Worm (Caenorhabditis elegans) whole organism, L4 larva: ENCODE data around the gene rpl-33.

Source experiments
- F10B5.3 ChIP-seq: sonication (generic microtip); optimal IDR thresholded peaks from 2 replicates; lab custom pipeline; 2016; ENCODE audit warnings: mild to moderate bottlenecking, missing genetic modification characterization, missing compliant biosample characterization
- F26F4.8 ChIP-seq: fragments of 200-800 bp; sonication (Bioruptor generic); conservative IDR thresholded peaks from 2 replicates; pipeline ENCODE4 v1.3.6; 2022; ENCODE audit warnings: missing genetic modification characterization, missing compliant biosample characterization
- R02D3.7 ChIP-seq: fragments of 150-350 bp; sonication (generic microtip); optimal IDR thresholded peaks from 3 replicates; lab custom pipeline; 2014; ENCODE audit warnings: missing biosample characterization, missing genetic modification characterization
- Y48G9A.11 ChIP-seq: fragments of 200-800 bp; sonication (Bioruptor generic); IDR thresholded peaks from 2 replicates; pipeline ENCODE4 v1.3.6; 2022; ENCODE audit warnings: missing genetic modification reagents, missing genetic modification characterization, missing compliant biosample characterization
- Y75B8A.6 ChIP-seq: fragments of 200-800 bp; sonication (Bioruptor generic); IDR thresholded peaks from 2 replicates; pipeline ENCODE4 v1.3.6; 2022; ENCODE audit warnings: missing genetic modification reagents, missing genetic modification characterization, missing compliant biosample characterization
- ceh-28 ChIP-seq: fragments of 150-350 bp; optimal IDR thresholded peaks from 2 replicates; lab custom pipeline; 2014; ENCODE audit warnings: missing biosample characterization, missing genetic modification reagents, missing genetic modification characterization
- ceh-82 ChIP-seq: sonication (generic microtip); optimal IDR thresholded peaks from 2 replicates; lab custom pipeline; 2017; ENCODE audit warnings: missing biosample characterization, missing genetic modification characterization
- ctbp-1 ChIP-seq: fragments of 200-800 bp; sonication (Bioruptor generic); IDR thresholded peaks from 2 replicates; pipeline ENCODE4 v1.3.6; 2022; ENCODE audit warnings: missing genetic modification reagents, missing genetic modification characterization, missing compliant biosample characterization
- daf-16 ChIP-seq, 3 experiments: sonication (generic microtip); optimal IDR thresholded peaks; 2 replicates each; lab custom pipeline; 2016 to 2017; ENCODE audit warnings: missing genetic modification characterization in 3 of 3, missing genetic modification reagents in 3 of 3, mild to moderate bottlenecking in 2 of 3, missing compliant biosample characterization in 2 of 3, missing biosample characterization in 1 of 3, moderate library complexity in 1 of 3
- daf-19 ChIP-seq: fragments of 200-800 bp; sonication (Bioruptor generic); conservative IDR thresholded peaks from 2 replicates; pipeline ENCODE4 v1.3.6; 2022; ENCODE audit warnings: missing genetic modification characterization, missing compliant biosample characterization
- dmd-8 ChIP-seq: fragments of 200-800 bp; sonication (Bioruptor generic); IDR thresholded peaks from 2 replicates; pipeline ENCODE4 v1.3.6; 2022; ENCODE audit warnings: missing genetic modification characterization, missing compliant biosample characterization
- duxl-1 ChIP-seq: sonication (generic microtip); optimal IDR thresholded peaks from 2 replicates; lab custom pipeline; 2016; ENCODE audit warnings: mild to moderate bottlenecking, missing genetic modification characterization, moderate library complexity, missing compliant biosample characterization; ENCODE audit not compliant: poor library complexity
- dve-1 ChIP-seq: sonication (generic microtip); optimal IDR thresholded peaks from 2 replicates; lab custom pipeline; 2017; ENCODE audit warnings: antibody characterized with exemption, mild to moderate bottlenecking, missing genetic modification characterization, missing compliant biosample characterization; ENCODE audit not compliant: insufficient read depth
- egl-43 ChIP-seq: fragments of 200-800 bp; sonication (Bioruptor generic); IDR thresholded peaks from 2 replicates; pipeline ENCODE4 v1.3.6; 2022; ENCODE audit warnings: missing genetic modification reagents, missing genetic modification characterization, missing compliant biosample characterization
- fkh-10 ChIP-seq: fragments of 150-350 bp; optimal IDR thresholded peaks from 2 replicates; lab custom pipeline; 2014; ENCODE audit warnings: missing biosample characterization, missing genetic modification reagents, missing genetic modification characterization
- hif-1 ChIP-seq, 2 experiments: sonication (generic microtip); optimal IDR thresholded peaks; 2 replicates each; lab custom pipeline; 2016 to 2017; ENCODE audit warnings: missing compliant biosample characterization in 2 of 2, missing genetic modification characterization in 2 of 2, missing genetic modification reagents in 2 of 2, missing genotype in 2 of 2, mild to moderate bottlenecking in 1 of 2
- hlh-30 ChIP-seq: sonication (generic microtip); optimal IDR thresholded peaks from 2 replicates; lab custom pipeline; 2017; ENCODE audit warnings: antibody characterized with exemption, mild to moderate bottlenecking, missing genetic modification characterization, missing compliant biosample characterization; ENCODE audit not compliant: insufficient read depth
- jun-1 ChIP-seq: fragments of 150-350 bp; optimal IDR thresholded peaks from 2 replicates; lab custom pipeline; 2014; ENCODE audit warnings: missing biosample characterization, missing genetic modification reagents, missing genetic modification characterization
- lin-1 ChIP-seq: fragments of 200-800 bp; sonication (Bioruptor generic); IDR thresholded peaks from 2 replicates; pipeline ENCODE4 v1.3.6; 2022; ENCODE audit warnings: missing genetic modification reagents, missing genetic modification characterization, missing compliant biosample characterization
- lin-13 ChIP-seq: fragments of 150-350 bp; optimal IDR thresholded peaks from 2 replicates; lab custom pipeline; 2014; ENCODE audit warnings: missing biosample characterization, missing genetic modification reagents, missing genetic modification characterization
- lin-15B ChIP-seq: fragments of 150-350 bp; sonication (generic microtip); optimal IDR thresholded peaks from 3 replicates; lab custom pipeline; 2014; ENCODE audit warnings: missing biosample characterization, missing genetic modification characterization
- lir-3 ChIP-seq: sonication (generic microtip); optimal IDR thresholded peaks from 2 replicates; lab custom pipeline; 2016; ENCODE audit warnings: mild to moderate bottlenecking, missing genetic modification characterization, missing compliant biosample characterization
- madf-9 ChIP-seq: fragments of 200-800 bp; sonication (Bioruptor generic); conservative IDR thresholded peaks from 2 replicates; pipeline ENCODE4 v1.3.6; 2022; ENCODE audit warnings: missing genetic modification reagents, missing genetic modification characterization, missing compliant biosample characterization
- mes-2 ChIP-seq: sonication (generic microtip); optimal IDR thresholded peaks from 2 replicates; lab custom pipeline; 2016; ENCODE audit warnings: missing genotype, mild to moderate bottlenecking, missing genetic modification characterization, missing compliant biosample characterization; ENCODE audit not compliant: poor library complexity, severe bottlenecking
- mxl-2 ChIP-seq: fragments of 200-800 bp; sonication (Bioruptor generic); conservative IDR thresholded peaks from 2 replicates; pipeline ENCODE4 v1.3.6; 2022; ENCODE audit warnings: missing genetic modification reagents, missing genetic modification characterization, missing compliant biosample characterization
- mxl-3 ChIP-seq: fragments of 200-800 bp; sonication (Bioruptor generic); optimal IDR thresholded peaks from 2 replicates; lab custom pipeline; 2018; ENCODE audit warnings: mild to moderate bottlenecking, missing genetic modification characterization, missing compliant biosample characterization
- nhr-111 ChIP-seq: fragments of 200-800 bp; sonication (Bioruptor generic); optimal IDR thresholded peaks from 2 replicates; lab custom pipeline; 2018; ENCODE audit warnings: mild to moderate bottlenecking, missing genetic modification characterization, missing compliant biosample characterization
- nhr-237 ChIP-seq: sonication (generic microtip); optimal IDR thresholded peaks from 2 replicates; lab custom pipeline; 2017; ENCODE audit warnings: missing biosample characterization, missing genetic modification characterization
- nhr-25 ChIP-seq: sonication (generic microtip); optimal IDR thresholded peaks from 2 replicates; lab custom pipeline; 2017; ENCODE audit warnings: missing genetic modification characterization, mild to moderate bottlenecking, missing compliant biosample characterization, antibody characterized with exemption, moderate library complexity, borderline replicate concordance; ENCODE audit not compliant: insufficient read depth
- nhr-42 ChIP-seq: fragments of 200-800 bp; sonication (Bioruptor generic); IDR thresholded peaks from 2 replicates; pipeline ENCODE4 v1.3.6; 2022; ENCODE audit warnings: missing genetic modification characterization, missing compliant biosample characterization
- nhr-77 ChIP-seq: fragments of 150-350 bp; optimal IDR thresholded peaks from 2 replicates; lab custom pipeline; 2014; ENCODE audit warnings: missing biosample characterization, missing genetic modification characterization
- pha-4 ChIP-seq, 2 experiments: fragments of 150-350 bp in 1 of 2; fragments of 200-800 bp in 1 of 2; sonication (Bioruptor generic) in 1 of 2; IDR thresholded peaks in 1 of 2; optimal IDR thresholded peaks in 1 of 2; 2 replicates each; pipeline versions ENCODE4 v1.3.6 to Lab custom; 2014 to 2022; ENCODE audit warnings: missing genetic modification characterization in 2 of 2, missing genetic modification reagents in 2 of 2, missing biosample characterization in 1 of 2, missing compliant biosample characterization in 1 of 2
- pqm-1 ChIP-seq: sonication (generic microtip); optimal IDR thresholded peaks from 2 replicates; lab custom pipeline; 2017; ENCODE audit warnings: missing biosample characterization, missing genetic modification characterization
- saeg-2 ChIP-seq: fragments of 200-800 bp; sonication (Bioruptor generic); IDR thresholded peaks from 2 replicates; pipeline ENCODE4 v1.3.6; 2022; ENCODE audit warnings: missing genetic modification reagents, missing genetic modification characterization, missing compliant biosample characterization
- sdz-12 ChIP-seq: fragments of 200-800 bp; sonication (Bioruptor generic); optimal IDR thresholded peaks from 2 replicates; lab custom pipeline; 2018; ENCODE audit warnings: mild to moderate bottlenecking, missing genetic modification characterization, missing compliant biosample characterization
- skn-1 ChIP-seq: fragments of 150-350 bp; optimal IDR thresholded peaks from 2 replicates; lab custom pipeline; 2014; ENCODE audit warnings: missing biosample characterization, missing genetic modification characterization
- snpc-4 ChIP-seq: fragments of 150-350 bp; optimal IDR thresholded peaks from 2 replicates; lab custom pipeline; 2014; ENCODE audit warnings: missing biosample characterization, missing genetic modification characterization
- vab-7 ChIP-seq: fragments of 200-800 bp; sonication (Bioruptor generic); IDR thresholded peaks from 2 replicates; pipeline ENCODE4 v1.3.6; 2022; ENCODE audit warnings: missing genetic modification reagents, missing genetic modification characterization, missing compliant biosample characterization
- zfp-3 ChIP-seq: fragments of 200-800 bp; sonication (Bioruptor generic); conservative IDR thresholded peaks from 2 replicates; pipeline ENCODE4 v1.3.6; 2022; ENCODE audit warnings: missing genetic modification reagents, missing genetic modification characterization, missing compliant biosample characterization
- ztf-7 ChIP-seq: fragments of 150-350 bp; optimal IDR thresholded peaks from 2 replicates; lab custom pipeline; 2014; ENCODE audit warnings: missing biosample characterization, missing genetic modification characterization

The rpl-33 gene

DNA sequence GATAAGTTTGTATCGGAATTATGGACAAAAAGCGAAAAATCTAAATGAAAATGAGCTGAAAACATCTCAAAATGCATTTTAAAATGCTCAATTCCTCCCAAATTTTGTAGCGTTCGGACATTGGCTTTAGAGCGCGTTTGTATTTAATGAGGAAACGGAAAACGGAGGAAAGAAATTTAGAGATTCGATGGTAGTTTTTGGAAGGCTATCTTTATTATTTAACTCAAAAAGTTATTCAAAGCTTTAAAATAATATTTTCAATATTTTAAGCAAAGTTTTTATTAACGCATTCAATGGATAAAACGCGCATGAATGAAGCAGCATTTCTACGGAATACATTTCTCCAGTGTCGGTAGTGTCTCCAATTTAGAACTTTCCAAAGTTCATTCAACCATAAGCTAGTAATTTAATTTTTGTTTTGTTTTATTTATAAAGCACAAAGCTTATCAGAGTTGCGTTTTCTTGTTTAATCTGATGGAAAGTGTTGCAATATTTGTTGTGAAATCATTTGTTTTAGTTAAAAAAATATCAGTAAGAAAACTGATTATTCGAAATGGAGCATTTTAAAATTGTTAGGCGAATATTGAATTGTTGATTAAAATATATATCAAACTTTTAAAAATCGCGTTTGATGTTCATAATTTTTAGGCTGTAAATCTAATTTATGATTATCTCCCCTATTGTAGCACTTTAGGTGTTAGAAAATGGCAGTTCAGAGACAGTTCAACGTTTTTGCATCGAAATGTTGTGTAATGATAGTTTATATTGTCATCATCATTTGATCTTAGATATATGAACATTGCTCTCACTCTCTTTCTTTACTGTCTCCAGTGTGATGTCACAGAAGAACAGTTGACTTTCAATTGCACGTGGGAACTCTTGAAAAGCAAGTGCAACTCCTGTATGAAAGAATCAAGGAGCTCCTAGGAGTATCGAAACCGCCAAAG is 32.5 kb upstream of the rpl-33 start (continued):
- no peak for TF ChIP-seq nhr-25 (tag; lab: Kevin White, UChicago)
- TF ChIP-seq nhr-77 (tag; lab: Kevin White, UChicago) = peak; percentile 38
- no peak for TF ChIP-seq ceh-28 (tag; lab: Kevin White, UChicago)
- TF ChIP-seq dve-1 = peak; percentile 80
- TF ChIP-seq Y75B8A.6 = no peak
- no peak for TF ChIP-seq Y48G9A.11
- no peak for TF ChIP-seq duxl-1 (tag; lab: Kevin White, UChicago)
- TF ChIP-seq daf-16 (GFP tag; optimal IDR thresholded peaks at IDR 0.05; lab: Kevin White, UChicago) = no peak
- TF ChIP-seq daf-16 (tag; optimal IDR thresholded peaks at IDR 0.05; lab: Kevin White, UChicago) = peak; percentile 59
- TF ChIP-seq skn-1 (tag; lab: Kevin White, UChicago) = no peak
- no peak for TF ChIP-seq zfp-3
- no peak for TF ChIP-seq F26F4.8 (GFP tag; lab: Robert Waterston, UW)
- TF ChIP-seq pqm-1 (tag; lab: Kevin White, UChicago) = no peak
- peak; percentile 73 for TF ChIP-seq hlh-30
- peak; percentile 32; the same call in 1 of the 2 replicates for TF ChIP-seq vab-7 (GFP tag; lab: Robert Waterston, UW)
- no peak for TF ChIP-seq lir-3
- peak; percentile 21 for TF ChIP-seq lin-13 (GFP tag; lab: Kevin White, UChicago)
- TF ChIP-seq mes-2 (tag; lab: Kevin White, UChicago) = peak; percentile 77
- peak; percentile 43 for TF ChIP-seq mxl-3 (GFP tag; lab: Kevin White, UChicago)
- TF ChIP-seq dmd-8 (GFP tag; lab: Robert Waterston, UW) = no peak
- TF ChIP-seq egl-43 (GFP tag; lab: Robert Waterston, UW) = no peak
- TF ChIP-seq F10B5.3 (tag; lab: Kevin White, UChicago) = no peak
- TF ChIP-seq mxl-2 (GFP tag; lab: Robert Waterston, UW) = no peak
- TF ChIP-seq, all 104 proteins: peak for 31

DNA sequence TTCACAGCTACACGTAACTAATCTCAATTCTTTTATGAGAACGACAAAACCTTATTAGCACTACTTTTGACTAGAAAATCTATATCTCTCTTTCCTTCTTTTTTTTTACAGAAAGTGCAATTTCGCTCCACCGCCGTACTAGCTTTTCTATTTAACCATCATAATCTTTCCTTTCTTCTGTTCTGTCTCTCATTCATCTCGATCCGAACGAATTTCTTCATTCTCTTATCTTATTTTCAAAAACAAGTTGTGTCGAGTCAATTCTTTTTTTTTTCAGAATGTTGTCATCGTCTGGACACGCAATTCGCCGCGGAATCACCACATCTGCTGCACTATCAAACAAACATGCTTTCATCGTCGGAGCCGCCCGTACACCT is 31.8 kb upstream of the rpl-33 start, which contains the start of gene kat-1:
TSS of gene kat-1 (plus strand) at position 278 of the 377 bp plus-strand sequence.
- TF ChIP-seq lir-3 (no peak), vab-7 (GFP tag; lab: Robert Waterston, UW) (no peak), nhr-111 (GFP tag; lab: Kevin White, UChicago) (no peak), nhr-237 (tag; lab: Kevin White, UChicago) (no peak), dmd-8 (GFP tag; lab: Robert Waterston, UW) (no peak), sdz-12 (GFP tag; lab: Kevin White, UChicago) (no peak), ztf-7 (tag; lab: Kevin White, UChicago) (no peak), fkh-10 (GFP tag; lab: Kevin White, UChicago) (no peak), jun-1 (tag; lab: Kevin White, UChicago) (no peak), nhr-42 (no peak), mes-2 (tag; lab: Kevin White, UChicago) (no peak), skn-1 (tag; lab: Kevin White, UChicago) (no peak), saeg-2 (GFP tag; lab: Robert Waterston, UW) (no peak), ctbp-1 (GFP tag; lab: Robert Waterston, UW) (no peak)

DNA sequence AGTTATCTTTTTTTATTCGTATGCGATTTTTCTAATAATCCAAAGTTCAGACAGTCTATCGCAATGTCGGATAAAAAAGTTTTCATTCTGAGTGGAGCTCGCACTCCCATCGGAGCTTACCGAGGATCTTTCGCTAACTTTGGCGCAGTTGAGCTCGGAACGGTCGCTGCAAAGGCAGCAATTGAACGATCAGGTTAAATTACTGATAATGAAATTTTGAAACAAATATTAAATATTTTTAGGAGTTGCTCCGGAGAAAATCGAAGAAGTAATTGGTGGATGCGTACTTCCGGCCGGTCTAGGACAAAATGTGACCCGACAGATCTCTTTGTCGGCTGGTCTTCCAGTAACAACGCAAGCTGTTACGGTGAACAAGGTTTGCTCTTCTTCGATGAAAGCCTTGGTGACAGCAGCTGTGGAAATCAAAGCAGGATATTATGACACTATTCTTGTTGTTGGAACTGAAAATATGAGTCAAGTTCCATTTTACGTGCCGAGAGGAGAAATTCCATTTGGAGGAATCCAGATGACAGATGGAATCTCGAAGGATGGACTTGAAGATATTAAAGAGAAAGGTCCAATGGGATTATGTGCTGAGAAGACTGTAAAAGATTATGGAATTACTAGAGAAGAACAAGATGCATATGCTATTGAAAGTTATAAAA is 29.7 kb upstream of the rpl-33 start, which contains the start of gene T02G5.7:
TSS of gene T02G5.7 (plus strand) at position 51 of the 665 bp plus-strand sequence.
- TF ChIP-seq mxl-3 (GFP tag; lab: Kevin White, UChicago) = no peak
- no peak for TF ChIP-seq lin-1 (GFP tag; lab: Robert Waterston, UW)
- no peak for TF ChIP-seq R02D3.7
- no peak for TF ChIP-seq jun-1 (tag; lab: Kevin White, UChicago)
- TF ChIP-seq hif-1 (tag; optimal IDR thresholded peaks at IDR 0.05; lab: Kevin White, UChicago) = no peak
- TF ChIP-seq lin-15B (tag; lab: Kevin White, UChicago) = no peak
- no peak for TF ChIP-seq fkh-10 (GFP tag; lab: Kevin White, UChicago)
- no peak for TF ChIP-seq pha-4 (GFP tag; IDR thresholded peaks at IDR 0.05; lab: Robert Waterston, UW)
- no peak for TF ChIP-seq pha-4 (tag; optimal IDR thresholded peaks at IDR 0.05; lab: Kevin White, UChicago)
- 0 out of 2 replicates have a peak, but pooled peaks have one; percentile 48 for TF ChIP-seq saeg-2 (GFP tag; lab: Robert Waterston, UW)
- TF ChIP-seq ceh-28 (tag; lab: Kevin White, UChicago) = no peak
- TF ChIP-seq daf-16 (GFP tag; optimal IDR thresholded peaks at IDR 0.05; lab: Kevin White, UChicago) = peak in 1 of 2 experiments; percentile 39
- no peak for TF ChIP-seq daf-16 (tag; optimal IDR thresholded peaks at IDR 0.05; lab: Kevin White, UChicago)
- TF ChIP-seq snpc-4 = no peak
- TF ChIP-seq Y48G9A.11 = 0 out of 2 replicates have a peak, but pooled peaks have one; percentile 24
- 0 out of 2 replicates have a peak, but pooled peaks have one; percentile 53 for TF ChIP-seq daf-19 (GFP tag; lab: Robert Waterston, UW)
- no peak for TF ChIP-seq ceh-82 (tag; lab: Kevin White, UChicago)
- no peak for TF ChIP-seq madf-9 (GFP tag; lab: Robert Waterston, UW)
